Fruit fly (Drosophila melanogaster) whole organism, embryonic: ENCODE data around the gene CG3918.

Source experiments
- Adf1 ChIP-seq: fragments of 200-800 bp; sonication (Bioruptor generic); IDR thresholded peaks from 2 replicates; pipeline ENCODE4 v1.3.6; 2022; ENCODE audit warnings: missing biosample characterization, missing genetic modification characterization
- Atf-2 ChIP-seq: fragments of 200-800 bp; sonication (Bioruptor generic); optimal IDR thresholded peaks from 2 replicates; lab custom pipeline; 2016; ENCODE audit warnings: missing biosample characterization, missing genetic modification characterization
- Bgb ChIP-seq: fragments of 200-800 bp; sonication (Bioruptor generic); IDR thresholded peaks from 2 replicates; pipeline ENCODE4 v1.3.6; 2022; ENCODE audit warnings: missing biosample characterization, missing genetic modification characterization; ENCODE audit not compliant: partially characterized antibody
- CG12219 ChIP-seq: fragments of 200-800 bp; sonication (Bioruptor generic); optimal IDR thresholded peaks from 3 replicates; lab custom pipeline; 2018; ENCODE audit warnings: missing biosample characterization, mild to moderate bottlenecking, missing genetic modification characterization
- CG13296 ChIP-seq: fragments of 200-800 bp; sonication (Bioruptor generic); optimal IDR thresholded peaks from 3 replicates; lab custom pipeline; 2018; ENCODE audit warnings: missing biosample characterization, mild to moderate bottlenecking, missing genetic modification characterization
- CG15011 ChIP-seq: fragments of 200-800 bp; sonication (Bioruptor generic); optimal IDR thresholded peaks from 3 replicates; lab custom pipeline; 2018; ENCODE audit warnings: missing biosample characterization, mild to moderate bottlenecking, missing genetic modification characterization
- CG1647 ChIP-seq: fragments of 200-800 bp; sonication (Bioruptor generic); optimal IDR thresholded peaks from 3 replicates; lab custom pipeline; 2016; ENCODE audit warnings: missing biosample characterization, missing genetic modification characterization
- CG16815 ChIP-seq: fragments of 200-800 bp; sonication (Bioruptor generic); optimal IDR thresholded peaks from 3 replicates; lab custom pipeline; 2017; ENCODE audit warnings: missing biosample characterization, mild to moderate bottlenecking, missing genetic modification characterization
- CG16863 ChIP-seq: fragments of 200-800 bp; sonication (Bioruptor generic); optimal IDR thresholded peaks from 3 replicates; lab custom pipeline; 2016; ENCODE audit warnings: missing biosample characterization, missing genetic modification characterization
- CG32532 ChIP-seq: fragments of 200-800 bp; sonication (Bioruptor generic); IDR thresholded peaks from 2 replicates; pipeline ENCODE4 v1.3.6; 2022; ENCODE audit warnings: missing biosample characterization, missing genetic modification characterization
- CG3281 ChIP-seq: fragments of 200-800 bp; sonication (Bioruptor generic); optimal IDR thresholded peaks from 3 replicates; lab custom pipeline; 2017; ENCODE audit warnings: missing biosample characterization, mild to moderate bottlenecking, missing genetic modification characterization
- CG4360 ChIP-seq: fragments of 200-800 bp; sonication (Bioruptor generic); IDR thresholded peaks from 2 replicates; pipeline ENCODE4 v1.3.6; 2022; ENCODE audit warnings: missing biosample characterization, missing genetic modification characterization
- CG6854 ChIP-seq: fragments of 200-800 bp; sonication (Bioruptor generic); optimal IDR thresholded peaks from 3 replicates; lab custom pipeline; 2017; ENCODE audit warnings: missing biosample characterization, mild to moderate bottlenecking, missing genetic modification characterization
- CG7357 ChIP-seq: fragments of 200-800 bp; sonication (Bioruptor generic); IDR thresholded peaks from 3 replicates; pipeline ENCODE4 v1.3.6; 2022; ENCODE audit warnings: missing biosample characterization, missing genetic modification characterization
- CG7928 ChIP-seq: fragments of 200-800 bp; sonication (Bioruptor generic); optimal IDR thresholded peaks from 2 replicates; lab custom pipeline; 2017; ENCODE audit warnings: missing biosample characterization, mild to moderate bottlenecking, missing genetic modification characterization
- CG8290 ChIP-seq, 3 experiments: fragments of 200-800 bp; sonication (Bioruptor generic); optimal IDR thresholded peaks; 2 replicates each; lab custom pipeline; 2016 to 2019; ENCODE audit warnings: missing biosample characterization in 3 of 3, missing genetic modification characterization in 3 of 3, mild to moderate bottlenecking in 2 of 3, moderate library complexity in 1 of 3
- CG9797 ChIP-seq: fragments of 200-800 bp; sonication (Bioruptor generic); optimal IDR thresholded peaks from 3 replicates; lab custom pipeline; 2018; ENCODE audit warnings: missing biosample characterization, mild to moderate bottlenecking, missing genetic modification characterization
- CG9876 ChIP-seq: fragments of 200-800 bp; sonication (Bioruptor generic); optimal IDR thresholded peaks from 2 replicates; lab custom pipeline; 2016; ENCODE audit warnings: missing biosample characterization, missing genetic modification characterization
- CrebB ChIP-seq: fragments of 200-800 bp; sonication (Bioruptor generic); optimal IDR thresholded peaks from 3 replicates; lab custom pipeline; 2018; ENCODE audit warnings: missing biosample characterization, mild to moderate bottlenecking, missing genetic modification characterization
- D19B ChIP-seq: fragments of 200-800 bp; sonication (Bioruptor generic); optimal IDR thresholded peaks from 2 replicates; lab custom pipeline; 2017; ENCODE audit warnings: missing biosample characterization, mild to moderate bottlenecking, missing genetic modification characterization
- Dek ChIP-seq: fragments of 200-800 bp; sonication (Bioruptor generic); optimal IDR thresholded peaks from 3 replicates; lab custom pipeline; 2019; ENCODE audit warnings: missing biosample characterization, mild to moderate bottlenecking, missing genetic modification characterization, moderate library complexity
- Doc3 ChIP-seq: fragments of 200-800 bp; sonication (Bioruptor generic); IDR thresholded peaks from 3 replicates; pipeline ENCODE4 v1.3.6; 2022; ENCODE audit warnings: missing biosample characterization, missing genetic modification characterization; ENCODE audit not compliant: partially characterized antibody
- Dp ChIP-seq: fragments of 200-800 bp; sonication (Bioruptor generic); optimal IDR thresholded peaks from 2 replicates; lab custom pipeline; 2018; ENCODE audit warnings: missing biosample characterization, mild to moderate bottlenecking, missing genetic modification characterization, moderate library complexity
- Drgx ChIP-seq: fragments of 200-800 bp; sonication (Bioruptor generic); IDR thresholded peaks from 2 replicates; pipeline ENCODE4 v1.3.6; 2022; ENCODE audit warnings: missing biosample characterization, missing genetic modification characterization
- Elba2 ChIP-seq: fragments of 200-800 bp; sonication (Bioruptor generic); optimal IDR thresholded peaks from 3 replicates; lab custom pipeline; 2016; ENCODE audit warnings: missing biosample characterization, missing genetic modification characterization
- HHEX ChIP-seq: fragments of 200-800 bp; sonication (Bioruptor generic); optimal IDR thresholded peaks from 3 replicates; lab custom pipeline; 2017; ENCODE audit warnings: missing biosample characterization, mild to moderate bottlenecking, missing genetic modification characterization, missing genetic modification reagents
- HmgD ChIP-seq: fragments of 200-800 bp; sonication (Bioruptor generic); optimal IDR thresholded peaks from 3 replicates; lab custom pipeline; 2016; ENCODE audit warnings: missing biosample characterization, missing genetic modification characterization
- Hr3 ChIP-seq: fragments of 200-800 bp; sonication (Bioruptor generic); optimal IDR thresholded peaks from 3 replicates; lab custom pipeline; 2016; ENCODE audit warnings: missing biosample characterization, missing genetic modification characterization
- Med ChIP-seq: fragments of 200-800 bp; sonication (Bioruptor generic); peaks from one replicate; lab custom pipeline; 2016; ENCODE audit warnings: missing biosample characterization, missing genetic modification characterization, mild to moderate bottlenecking, inconsistent platforms, moderate library complexity
- NFAT ChIP-seq: fragments of 200-800 bp; sonication (Bioruptor generic); IDR thresholded peaks from 2 replicates; pipeline ENCODE4 v1.3.6; 2022; ENCODE audit warnings: missing biosample characterization, missing genetic modification characterization
- Six4 ChIP-seq: fragments of 200-800 bp; sonication (Bioruptor generic); optimal IDR thresholded peaks from 2 replicates; lab custom pipeline; 2016; ENCODE audit warnings: missing biosample characterization, missing genetic modification characterization
- Stat92E ChIP-seq, 3 experiments: fragments of >200 bp in 2 of 3; fragments of 200-800 bp in 1 of 3; sonication (Bioruptor generic) in 1 of 3; optimal IDR thresholded peaks; 2 replicates each; lab custom pipeline; 2017 to 2019; ENCODE audit warnings: missing biosample characterization in 3 of 3, missing genetic modification characterization in 3 of 3, mild to moderate bottlenecking in 1 of 3, moderate library complexity in 1 of 3
- ara ChIP-seq: fragments of 200-800 bp; sonication (Bioruptor generic); IDR thresholded peaks from 2 replicates; pipeline ENCODE4 v1.3.6; 2022; ENCODE audit warnings: missing biosample characterization, missing genetic modification characterization
- bcd ChIP-seq: fragments of 200-800 bp; sonication (Bioruptor generic); optimal IDR thresholded peaks from 2 replicates; lab custom pipeline; 2017; ENCODE audit warnings: missing biosample characterization, mild to moderate bottlenecking, missing genetic modification characterization
- btn ChIP-seq: fragments of 200-800 bp; sonication (Bioruptor generic); optimal IDR thresholded peaks from 2 replicates; lab custom pipeline; 2016; ENCODE audit warnings: missing biosample characterization, missing genetic modification characterization
- cas ChIP-seq: fragments of 200-800 bp; sonication (Bioruptor generic); IDR thresholded peaks from 2 replicates; pipeline ENCODE4 v1.3.6; 2022; ENCODE audit warnings: missing biosample characterization, missing genetic modification characterization
- fu2 ChIP-seq: fragments of 200-800 bp; sonication (Bioruptor generic); optimal IDR thresholded peaks from 2 replicates; lab custom pipeline; 2016; ENCODE audit warnings: missing biosample characterization, missing genetic modification characterization
- grau ChIP-seq: fragments of 200-800 bp; optimal IDR thresholded peaks from 3 replicates; lab custom pipeline; 2019; ENCODE audit warnings: missing biosample characterization, mild to moderate bottlenecking, missing genetic modification characterization, moderate library complexity
- hkb ChIP-seq, 2 experiments: fragments of 200-800 bp in 1 of 2; fragments of >200 bp in 1 of 2; sonication (Bioruptor generic) in 1 of 2; IDR thresholded peaks in 1 of 2; optimal IDR thresholded peaks in 1 of 2; 2 replicates each; pipeline versions ENCODE4 v1.3.6 to Lab custom; 2017 to 2022; ENCODE audit warnings: missing biosample characterization in 1 of 2, missing genetic modification characterization in 1 of 2
- insv ChIP-seq, 2 experiments: fragments of 200-800 bp; sonication (Bioruptor generic); optimal IDR thresholded peaks; 3 replicates each; lab custom pipeline; 2016 to 2018; ENCODE audit warnings: missing biosample characterization in 2 of 2, missing genetic modification characterization in 2 of 2
- inv ChIP-seq: fragments of 200-800 bp; sonication (Bioruptor generic); IDR thresholded peaks from 2 replicates; pipeline ENCODE4 v1.3.6; 2022; ENCODE audit warnings: missing biosample characterization, missing genetic modification characterization; ENCODE audit not compliant: partially characterized antibody
- kah ChIP-seq: fragments of 200-800 bp; sonication (Bioruptor generic); optimal IDR thresholded peaks from 2 replicates; lab custom pipeline; 2018; ENCODE audit warnings: missing biosample characterization, mild to moderate bottlenecking, missing genetic modification characterization
- mld ChIP-seq: fragments of 200-800 bp; sonication (Bioruptor generic); IDR thresholded peaks from 3 replicates; pipeline ENCODE4 v1.3.6; 2022; ENCODE audit warnings: missing biosample characterization, missing genetic modification characterization; ENCODE audit not compliant: partially characterized antibody
- seq ChIP-seq: fragments of 200-800 bp; sonication (Bioruptor generic); IDR thresholded peaks from 2 replicates; pipeline ENCODE4 v1.3.6; 2022; ENCODE audit warnings: missing biosample characterization, missing genetic modification characterization
- shn ChIP-seq: fragments of 200-800 bp; sonication (Bioruptor generic); optimal IDR thresholded peaks from 3 replicates; lab custom pipeline; 2016; ENCODE audit warnings: missing biosample characterization, missing genetic modification characterization
- tio ChIP-seq: fragments of 200-800 bp; sonication (Bioruptor generic); optimal IDR thresholded peaks from 2 replicates; lab custom pipeline; 2017; ENCODE audit warnings: missing biosample characterization, missing genetic modification characterization, inconsistent platforms
- tx ChIP-seq: fragments of 200-800 bp; sonication (Bioruptor generic); optimal IDR thresholded peaks from 2 replicates; lab custom pipeline; 2016; ENCODE audit warnings: missing biosample characterization, missing genetic modification characterization
- usp ChIP-seq: fragments of >200 bp; optimal IDR thresholded peaks from 2 replicates; lab custom pipeline; 2017; ENCODE audit warnings: missing biosample characterization, missing genetic modification characterization

The CG3918 gene

dm6 chrX:6543569-6544173, 19.4 kb downstream of the CG3918 start (continued):
- no peak for TF ChIP-seq CG16815 (GFP tag; lab: Kevin White, UChicago)
- TF ChIP-seq Dek (tag; lab: Kevin White, UChicago), result no peak
- TF ChIP-seq fu2 (GFP tag; lab: Kevin White, UChicago), result no peak
- no peak for TF ChIP-seq Elba2 (GFP tag; lab: Kevin White, UChicago)
- no peak for TF ChIP-seq Dp
- no peak for TF ChIP-seq HHEX
- TF ChIP-seq Six4 (GFP tag; lab: Kevin White, UChicago), result no peak
- TF ChIP-seq tio, result no peak

dm6 chrX:6545862-6546270, 21.6 kb downstream of the CG3918 start:
- no peak for TF ChIP-seq cas (GFP tag; lab: Robert Waterston, UW)
- TF ChIP-seq CG7357 (GFP tag; lab: Robert Waterston, UW), result no peak
- TF ChIP-seq insv (GFP tag; optimal IDR thresholded peaks at IDR 0.05; lab: Kevin White, UChicago), result peak in 1 of 2 experiments; percentile 48
- no peak for TF ChIP-seq Doc3 (GFP tag; lab: Robert Waterston, UW)
- TF ChIP-seq kah (GFP tag; lab: Kevin White, UChicago), result no peak
- no peak for TF ChIP-seq HmgD (GFP tag; lab: Kevin White, UChicago)
- TF ChIP-seq CG1647 (GFP tag; lab: Kevin White, UChicago), result no peak
- TF ChIP-seq D19B (GFP tag; lab: Kevin White, UChicago), result no peak
- TF ChIP-seq Med (GFP tag; lab: Kevin White, UChicago), result peak; percentile 72
- no peak for TF ChIP-seq shn
- TF ChIP-seq usp (GFP tag; lab: Kevin White, UChicago), result no peak
- TF ChIP-seq Drgx, result 0 out of 2 replicates have a peak, but pooled peaks have one; percentile 25
- TF ChIP-seq bcd (GFP tag; lab: Kevin White, UChicago), result no peak
- no peak for TF ChIP-seq grau (tag; lab: Kevin White, UChicago)
- 0 out of 2 replicates have a peak, but pooled peaks have one; percentile 14 for TF ChIP-seq CG32532 (GFP tag; lab: Robert Waterston, UW)
- no peak for TF ChIP-seq seq
- TF ChIP-seq tx, result no peak
- no peak for TF ChIP-seq CG8290 (GFP tag; optimal IDR thresholded peaks at IDR 0.05; lab: Kevin White, UChicago)
- TF ChIP-seq CG8290 (tag; optimal IDR thresholded peaks at IDR 0.05; lab: Kevin White, UChicago), result peak in 1 of 2 experiments; percentile 35
- TF ChIP-seq hkb (optimal IDR thresholded peaks at IDR 0.05; lab: Kevin White, UChicago), result no peak
- no peak for TF ChIP-seq hkb (GFP tag; IDR thresholded peaks at IDR 0.05; lab: Robert Waterston, UW)
- TF ChIP-seq Adf1 (GFP tag; lab: Robert Waterston, UW), result peak; percentile 94
- no peak for TF ChIP-seq CG9876 (GFP tag; lab: Kevin White, UChicago)
- no peak for TF ChIP-seq Hr3 (GFP tag; lab: Kevin White, UChicago)
- TF ChIP-seq btn, result no peak
- no peak for TF ChIP-seq CG15011 (GFP tag; lab: Kevin White, UChicago)
- TF ChIP-seq NFAT, result peak; percentile 25; the same call in 1 of the 2 replicates
- TF ChIP-seq CG7928, result no peak
- TF ChIP-seq mld (GFP tag; lab: Robert Waterston, UW), result no peak
- TF ChIP-seq CG16863, result no peak
- TF ChIP-seq CrebB (tag; lab: Kevin White, UChicago), result no peak
- no peak for TF ChIP-seq inv (GFP tag; lab: Robert Waterston, UW)
- no peak for TF ChIP-seq CG9797 (GFP tag; lab: Kevin White, UChicago)
- TF ChIP-seq CG6854 (GFP tag; lab: Kevin White, UChicago), result no peak
- peak; percentile 92 for TF ChIP-seq Atf-2 (GFP tag; lab: Kevin White, UChicago)
- TF ChIP-seq CG12219 (GFP tag; lab: Kevin White, UChicago), result no peak
- TF ChIP-seq Stat92E (GFP tag; optimal IDR thresholded peaks at IDR 0.05; lab: Kevin White, UChicago), result no peak
- TF ChIP-seq Bgb (GFP tag; lab: Robert Waterston, UW), result peak; percentile 46; the same call in 1 of the 2 replicates
- TF ChIP-seq ara, result no peak
- no peak for TF ChIP-seq Dek (tag; lab: Kevin White, UChicago)
- TF ChIP-seq CG4360 (GFP tag; lab: Robert Waterston, UW), result no peak
- TF ChIP-seq CG13296, result no peak
- no peak for TF ChIP-seq CG3281
